Worm (Caenorhabditis elegans) whole organism, L1 larva: Measurements from ENCODE around the gene flp-15.

Experiments used
- C16A3.4 ChIP-seq: fragments of 150-350 bp; optimal IDR thresholded peaks from 2 replicates; lab custom pipeline; 2014; ENCODE audit warnings: missing biosample characterization, missing genetic modification characterization
- blmp-1 ChIP-seq: fragments of 150-350 bp; optimal IDR thresholded peaks from 2 replicates; lab custom pipeline; 2014; ENCODE audit warnings: missing biosample characterization, missing genetic modification characterization
- ceh-82 ChIP-seq, 3 experiments: fragments of 150-350 bp in 1 of 3; sonication (generic microtip) in 2 of 3; optimal IDR thresholded peaks; 2 replicates each; lab custom pipeline; 2014 to 2017; ENCODE audit warnings: missing biosample characterization in 3 of 3, missing genetic modification characterization in 3 of 3
- ces-1 ChIP-seq: fragments of 150-350 bp; optimal IDR thresholded peaks from 2 replicates; lab custom pipeline; 2014; ENCODE audit warnings: missing biosample characterization, missing genetic modification reagents, missing genetic modification characterization
- elt-3 ChIP-seq, 6 experiments: fragments of 150-350 bp in 1 of 6; sonication (generic microtip); optimal IDR thresholded peaks; 2 replicates each; lab custom pipeline; 2017 to 2018; ENCODE audit warnings: missing biosample characterization in 6 of 6, missing genetic modification characterization in 6 of 6, inconsistent platforms in 1 of 6
- lin-14 ChIP-seq: fragments of 200-800 bp; sonication (Bioruptor generic); optimal IDR thresholded peaks from 2 replicates; lab custom pipeline; 2018; ENCODE audit warnings: mild to moderate bottlenecking, missing genetic modification characterization, moderate library complexity, missing compliant biosample characterization
- lin-39 ChIP-seq: fragments of 150-350 bp; optimal IDR thresholded peaks from 2 replicates; lab custom pipeline; 2014; ENCODE audit warnings: missing biosample characterization, missing genetic modification reagents, missing genetic modification characterization
- nhr-76 ChIP-seq: sonication (generic microtip); optimal IDR thresholded peaks from 2 replicates; lab custom pipeline; 2017; ENCODE audit warnings: missing biosample characterization, missing genetic modification characterization
- pqm-1 ChIP-seq: sonication (generic microtip); optimal IDR thresholded peaks from 3 replicates; lab custom pipeline; 2017; ENCODE audit warnings: missing biosample characterization, missing genetic modification characterization
- snpc-4 ChIP-seq: fragments of 150-350 bp; optimal IDR thresholded peaks from 2 replicates; lab custom pipeline; 2014; ENCODE audit warnings: missing biosample characterization, missing genetic modification characterization
- tlp-1 ChIP-seq: fragments of 150-350 bp; optimal IDR thresholded peaks from 2 replicates; lab custom pipeline; 2014; ENCODE audit warnings: missing biosample characterization, missing genetic modification characterization
- unc-98 ChIP-seq: fragments of 200-800 bp; sonication (Bioruptor generic); IDR thresholded peaks from 2 replicates; pipeline ENCODE4 v1.3.6; 2022; ENCODE audit warnings: missing genetic modification characterization, missing compliant biosample characterization
- zip-4 ChIP-seq: fragments of 200-800 bp; sonication (Bioruptor generic); optimal IDR thresholded peaks from 2 replicates; lab custom pipeline; 2018; ENCODE audit warnings: mild to moderate bottlenecking, missing genetic modification characterization, moderate library complexity, missing compliant biosample characterization
- ztf-4 ChIP-seq: fragments of 150-350 bp; optimal IDR thresholded peaks from 2 replicates; lab custom pipeline; 2014; ENCODE audit warnings: missing biosample characterization, missing genetic modification characterization

ce11 chrIII:13622268-13622667, 45.4 kb downstream of the flp-15 start, which contains the start of gene hip-1:
- TF ChIP-seq pqm-1 (tag; lab: Kevin White, UChicago) (no peak), lin-39 (tag; lab: Kevin White, UChicago) (no peak), ztf-4 (tag; lab: Kevin White, UChicago) (no peak), zip-4 (no peak), nhr-76 (tag; lab: Kevin White, UChicago) (no peak), blmp-1 (tag; lab: Kevin White, UChicago) (no peak), elt-3 (tag; optimal IDR thresholded peaks at IDR 0.05; lab: Kevin White, UChicago) (no peak), snpc-4 (tag; lab: Kevin White, UChicago) (peak; percentile 30), lin-14 (GFP tag; lab: Kevin White, UChicago) (peak; percentile 64), tlp-1 (tag; lab: Kevin White, UChicago) (no peak), ces-1 (GFP tag; lab: Kevin White, UChicago) (no peak), C16A3.4 (peak; percentile 34), ceh-82 (tag; optimal IDR thresholded peaks at IDR 0.05; lab: Kevin White, UChicago) (peak; percentile 18 to 45 (median 29)), unc-98 (GFP tag; lab: Robert Waterston, UW) (no peak)
